Worm (Caenorhabditis elegans) whole organism, L4/young adult: ENCODE measurements around the gene snb-2.

Source experiments
- W03F9.2 ChIP-seq: fragments of 150-350 bp; optimal IDR thresholded peaks from 2 replicates; lab custom pipeline; 2014; ENCODE audit warnings: missing biosample characterization, missing genetic modification characterization
- dao-5 ChIP-seq: sonication (generic microtip); optimal IDR thresholded peaks from 2 replicates; lab custom pipeline; 2016; ENCODE audit warnings: missing genotype, missing genetic modification characterization, moderate library complexity, missing compliant biosample characterization
- him-1 ChIP-seq: sonication (generic microtip); optimal IDR thresholded peaks from 2 replicates; lab custom pipeline; 2016; ENCODE audit warnings: missing genotype, missing genetic modification reagents, missing genetic modification characterization, missing compliant biosample characterization

The snb-2 gene

DNA sequence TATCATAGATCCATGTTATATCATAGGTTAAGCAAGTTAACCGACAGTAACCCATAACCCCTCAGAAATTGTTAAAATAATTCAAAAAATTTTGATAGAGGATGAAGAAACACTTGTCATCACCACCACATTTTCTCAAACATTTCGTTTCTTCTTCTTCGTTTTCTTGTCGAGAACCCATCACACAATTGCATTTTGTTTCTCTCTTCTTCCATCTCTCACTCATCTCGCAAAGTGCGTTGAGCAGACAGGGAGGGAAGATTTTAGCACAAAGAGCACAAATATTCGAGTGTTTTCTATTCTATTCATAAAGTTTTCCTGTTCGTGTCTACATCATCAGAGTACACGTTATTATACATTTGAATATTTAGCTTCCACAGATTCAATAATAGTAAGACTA, 31.3 kb downstream of the snb-2 start:
- TF ChIP-seq W03F9.2 (no peak), him-1 (tag; lab: Kevin White, UChicago) (peak; percentile 18)

ce11 chrV:12310256-12310655, 35.5 kb downstream of the snb-2 start, which contains the start of gene hpo-30:
TSS of gene hpo-30 (minus strand) at chrV:12310356.
- no peak for TF ChIP-seq him-1 (tag; lab: Kevin White, UChicago)
- no peak for TF ChIP-seq dao-5 (tag; lab: Kevin White, UChicago)
- TF ChIP-seq W03F9.2, result no peak

DNA sequence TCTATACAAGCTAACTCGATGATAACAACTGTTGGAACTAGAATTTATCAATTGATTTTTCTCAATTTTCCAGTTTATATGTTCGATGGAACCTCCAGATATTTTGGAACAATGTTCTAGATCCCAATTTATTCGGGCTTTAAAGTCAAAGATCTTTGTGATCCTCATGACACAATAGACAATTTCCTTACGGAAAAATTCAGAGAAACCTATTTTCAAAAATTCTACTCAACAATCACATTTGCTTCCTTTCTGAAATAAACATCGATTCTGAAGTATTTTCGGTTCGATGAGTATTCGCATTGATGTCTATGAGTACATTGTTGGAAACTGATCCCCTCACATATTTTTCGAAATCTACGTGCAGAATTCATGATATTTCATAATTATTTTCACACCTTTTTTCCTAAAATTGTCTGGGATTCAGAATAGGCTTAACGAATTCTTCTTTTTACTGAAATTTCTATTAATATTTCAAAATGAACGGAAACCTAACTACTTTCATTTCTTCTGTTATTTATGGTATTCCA, 38.6 kb downstream of the snb-2 start, which contains the start of gene srg-45:
Gene srg-45, plus strand, starts transcription at position 480 of the 530 bp plus-strand sequence.
- TF ChIP-seq W03F9.2 (no peak), dao-5 (tag; lab: Kevin White, UChicago) (no peak), him-1 (tag; lab: Kevin White, UChicago) (no peak)

DNA sequence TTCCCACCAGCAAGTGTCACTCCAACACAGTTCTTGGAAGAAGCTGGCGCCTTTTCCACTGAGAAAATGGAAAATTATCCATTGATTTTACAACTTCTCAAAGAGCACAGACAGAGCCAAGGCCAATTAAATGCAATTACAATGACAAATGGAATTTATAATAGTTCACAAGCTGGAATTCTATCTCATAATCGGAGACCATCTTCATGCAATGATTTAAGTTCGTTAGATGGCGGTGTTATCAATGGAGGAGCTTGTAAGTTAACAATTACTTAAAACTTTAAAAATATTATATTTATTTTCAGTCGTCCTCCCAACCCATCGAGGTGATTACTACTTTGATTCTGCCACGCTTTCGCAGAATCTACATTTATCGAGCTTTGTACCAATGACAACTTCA, 40.0 kb downstream of the snb-2 start:
- TF ChIP-seq dao-5 (tag; lab: Kevin White, UChicago), result no peak
- TF ChIP-seq him-1 (tag; lab: Kevin White, UChicago), result no peak
- TF ChIP-seq W03F9.2, result no peak

ce11 chrV:12303453-12304077, 42.1 kb downstream of the snb-2 start:
- TF ChIP-seq him-1 (tag; lab: Kevin White, UChicago) (peak; percentile 97), dao-5 (tag; lab: Kevin White, UChicago) (peak; percentile 97), W03F9.2 (peak; percentile 59)

ce11 chrV:12301985-12302591, 43.6 kb downstream of the snb-2 start, which contains the start of the genes frm-7 and F55C5.17:
TSS of gene frm-7 (plus strand) at chrV:12302484.
TSS of gene F55C5.17 (plus strand) at chrV:12302541.
- TF ChIP-seq dao-5 (tag; lab: Kevin White, UChicago), result no peak
- TF ChIP-seq him-1 (tag; lab: Kevin White, UChicago), result no peak

DNA sequence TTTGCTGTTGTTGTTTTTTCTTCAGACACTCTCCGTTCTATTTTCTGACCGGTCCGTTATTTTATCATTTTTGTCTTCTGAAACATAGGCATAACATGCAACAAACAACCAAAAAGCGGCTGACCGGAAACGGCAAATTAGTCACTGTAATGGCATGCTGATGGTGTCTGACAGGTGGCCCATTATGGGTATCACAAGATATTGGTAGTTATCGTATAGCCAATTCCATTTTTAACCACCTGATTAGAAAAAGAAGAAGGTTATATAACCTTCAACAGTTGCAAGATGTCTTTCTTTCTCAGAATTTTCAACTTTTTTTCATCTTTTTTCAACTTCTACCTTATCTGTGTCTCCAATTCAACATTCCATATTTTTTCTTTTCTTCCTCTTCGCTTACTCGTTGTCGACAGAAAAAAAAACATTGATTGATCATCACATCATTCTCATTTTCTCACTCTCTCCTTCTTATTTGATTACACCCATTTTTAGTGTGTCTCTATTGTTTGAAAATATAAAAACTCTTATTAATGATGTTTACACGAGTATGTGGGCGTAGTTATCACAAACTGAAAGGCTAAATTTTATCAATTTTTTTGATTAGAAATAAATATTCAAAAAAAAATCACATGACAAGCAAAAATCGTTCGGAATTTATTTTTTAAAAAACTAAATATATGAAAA, 44.8 kb downstream of the snb-2 start:
- no peak for TF ChIP-seq W03F9.2
- no peak for TF ChIP-seq dao-5 (tag; lab: Kevin White, UChicago)
- no peak for TF ChIP-seq him-1 (tag; lab: Kevin White, UChicago)

DNA sequence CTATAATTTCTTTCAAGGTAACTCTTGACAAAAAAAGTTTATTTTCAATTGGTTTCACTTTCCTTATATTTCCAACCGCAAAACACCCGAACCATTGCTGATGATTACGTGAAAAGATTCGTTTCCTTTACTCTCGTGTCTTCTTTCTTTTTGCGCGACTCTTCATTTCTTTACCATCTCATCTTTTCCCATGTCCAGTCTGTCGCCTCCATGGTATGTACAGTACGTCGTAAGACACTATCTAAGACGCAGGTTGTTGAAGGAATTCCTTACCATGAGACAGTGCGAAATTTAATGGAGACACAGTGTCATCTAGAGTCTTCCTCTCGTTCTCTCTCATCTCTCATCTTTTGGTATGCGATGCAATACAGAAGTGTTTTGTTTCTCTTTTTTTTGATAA, 45.5 kb downstream of the snb-2 start:
- TF ChIP-seq W03F9.2, result no peak
- no peak for TF ChIP-seq dao-5 (tag; lab: Kevin White, UChicago)
- TF ChIP-seq him-1 (tag; lab: Kevin White, UChicago), result no peak

DNA sequence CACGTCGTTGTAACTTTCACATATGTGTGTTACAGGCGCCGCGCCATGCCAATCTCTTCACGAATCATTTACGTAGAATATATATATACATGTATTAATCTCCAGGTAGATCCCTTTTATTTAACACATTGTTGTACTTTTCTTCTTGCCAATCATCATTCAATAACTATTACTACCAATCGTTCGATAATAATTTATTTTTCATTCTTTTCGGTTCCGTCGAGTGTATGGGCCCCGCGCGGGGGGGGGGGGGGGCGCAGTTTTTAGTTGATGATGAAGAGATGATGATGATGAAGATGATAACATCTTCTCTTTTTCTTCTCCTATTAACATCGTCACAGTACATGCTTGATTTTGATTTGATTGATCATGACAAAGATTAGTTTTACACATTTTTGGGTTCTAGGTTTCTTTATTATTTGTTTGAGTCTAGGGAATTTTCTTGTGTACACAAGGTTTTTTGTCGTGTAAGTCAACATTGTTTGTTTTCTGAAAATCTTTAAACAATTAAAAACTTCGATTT, 46.4 kb downstream of the snb-2 start:
- TF ChIP-seq dao-5 (tag; lab: Kevin White, UChicago) (no peak), him-1 (tag; lab: Kevin White, UChicago) (no peak), W03F9.2 (no peak)

DNA sequence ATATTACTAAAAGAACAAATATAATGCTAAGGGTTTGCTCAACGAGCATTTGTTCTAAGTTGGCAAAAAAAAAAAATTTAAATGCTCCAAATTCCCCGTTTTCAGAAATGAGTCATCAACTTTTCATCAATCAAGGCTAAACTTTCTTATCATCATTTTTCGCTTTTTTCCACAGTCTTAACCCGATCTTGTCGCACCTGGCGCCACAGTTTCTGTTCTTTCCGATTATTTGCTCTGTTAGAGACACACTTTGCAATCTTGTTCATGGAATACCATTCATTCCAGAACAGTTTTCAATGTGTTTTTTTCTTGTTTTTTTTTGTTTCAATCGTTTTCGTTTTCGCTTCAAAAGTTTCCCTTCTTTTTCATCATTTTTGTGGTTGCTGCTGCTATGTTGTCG, 47.5 kb downstream of the snb-2 start:
- TF ChIP-seq him-1 (tag; lab: Kevin White, UChicago), result no peak
- no peak for TF ChIP-seq dao-5 (tag; lab: Kevin White, UChicago)
- no peak for TF ChIP-seq W03F9.2

DNA sequence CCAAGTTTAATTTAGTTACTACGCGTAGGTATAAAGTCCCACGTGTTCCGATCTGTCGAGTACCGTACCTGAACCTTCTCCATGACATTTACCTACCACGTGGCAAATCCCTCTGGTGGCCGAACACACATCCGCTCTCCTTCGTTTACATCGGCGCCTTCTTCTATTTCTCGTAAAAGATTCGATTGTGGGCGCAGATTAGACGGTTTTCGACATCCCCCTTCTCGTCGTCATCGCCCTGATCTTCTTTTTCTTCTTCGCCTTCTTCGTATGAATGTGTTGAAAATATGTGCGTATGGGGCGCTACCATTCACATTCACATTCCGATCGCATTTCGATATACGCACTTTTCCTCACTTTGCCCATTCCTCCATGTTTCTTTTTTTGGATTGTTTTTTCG, 48.9 kb downstream of the snb-2 start:
- TF ChIP-seq W03F9.2 (no peak), him-1 (tag; lab: Kevin White, UChicago) (no peak)

DNA sequence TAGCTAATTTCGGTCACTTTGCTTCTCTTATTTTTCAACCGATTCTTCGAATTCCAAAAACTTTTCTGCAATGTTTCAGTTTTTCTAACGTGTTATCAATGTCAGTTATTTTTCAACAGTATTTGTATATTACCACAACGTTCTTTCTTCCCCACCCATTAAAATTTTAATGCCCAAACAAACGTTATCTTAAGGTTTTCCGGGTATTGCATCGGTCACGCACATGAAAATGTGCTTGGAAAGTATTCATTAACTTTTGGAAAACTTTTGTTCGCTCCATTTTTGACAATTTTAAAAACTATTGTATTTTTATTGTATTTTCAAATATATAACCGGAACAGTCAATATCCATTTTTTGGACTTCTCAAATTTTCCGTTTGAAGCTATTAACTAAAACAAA, 49.6 kb downstream of the snb-2 start:
- no peak for TF ChIP-seq him-1 (tag; lab: Kevin White, UChicago)
- no peak for TF ChIP-seq dao-5 (tag; lab: Kevin White, UChicago)
- no peak for TF ChIP-seq W03F9.2

ce11 chrV:12295520-12295919, 50.2 kb downstream of the snb-2 start:
- TF ChIP-seq W03F9.2 (no peak), him-1 (tag; lab: Kevin White, UChicago) (no peak), dao-5 (tag; lab: Kevin White, UChicago) (no peak)

DNA sequence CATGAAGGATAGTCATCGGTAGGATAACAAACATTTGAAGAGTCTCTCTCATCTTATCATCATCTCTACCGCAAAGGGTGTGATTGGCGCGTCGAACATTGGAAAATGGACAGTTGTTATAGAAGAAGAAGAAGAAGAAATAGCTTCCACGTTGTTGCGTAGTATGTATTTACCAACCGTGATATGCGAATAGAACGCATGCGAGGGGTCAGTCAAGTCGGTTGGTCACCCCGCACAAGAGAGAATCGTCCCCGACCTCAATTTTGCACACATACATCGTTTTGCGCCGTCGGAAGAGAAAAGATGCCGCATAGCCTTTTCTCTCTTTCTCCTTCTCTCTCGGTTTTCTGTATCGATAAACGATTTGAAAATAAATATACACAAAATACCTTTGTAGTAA, 50.7 kb downstream of the snb-2 start:
- no peak for TF ChIP-seq W03F9.2
- TF ChIP-seq him-1 (tag; lab: Kevin White, UChicago), result no peak
- no peak for TF ChIP-seq dao-5 (tag; lab: Kevin White, UChicago)
